Worm (Caenorhabditis elegans): ENCODE results near the gene K10D11.5.

K10D11.5 gene

ce11 chrIV:12991629-12992028, at the start of gene K10D11.5:
K10D11.5 (minus strand) TSS chrIV:12991843.
- no peak for TF ChIP-seq sem-4 (tag; optimal IDR thresholded peaks at IDR 0.05)
- peak; percentile 94 for TF ChIP-seq fos-1 (tag; optimal IDR thresholded peaks at IDR 0.05)

- no peak for TF ChIP-seq peb-1 (tag; optimal IDR thresholded peaks at IDR 0.05)
- TF ChIP-seq ztf-11 (tag; optimal IDR thresholded peaks at IDR 0.05), result no peak
- TF ChIP-seq alr-1 (tag; optimal IDR thresholded peaks at IDR 0.05), result no peak
- no peak for TF ChIP-seq lin-11 (tag; optimal IDR thresholded peaks at IDR 0.05)
- TF ChIP-seq lin-39 (tag; optimal IDR thresholded peaks at IDR 0.05), result no peak
- TF ChIP-seq nhr-21 (tag; optimal IDR thresholded peaks at IDR 0.05), result no peak
- no peak for TF ChIP-seq nhr-11 (tag; optimal IDR thresholded peaks at IDR 0.05)
- TF ChIP-seq R02D3.7 (tag; optimal IDR thresholded peaks at IDR 0.05), result no peak
- TF ChIP-seq nhr-12 (tag; optimal IDR thresholded peaks at IDR 0.05), result no peak
- TF ChIP-seq elt-1 (tag; optimal IDR thresholded peaks at IDR 0.05), result no peak
- TF ChIP-seq gmeb-1 (tag; optimal IDR thresholded peaks at IDR 0.05), result no peak
- TF ChIP-seq F13H6.1 (tag; optimal IDR thresholded peaks at IDR 0.05), result no peak
Observed at ce11 chrIV:13038888-13039287, 47.2 kb upstream of the K10D11.5 start, which contains the start of gene F49E11.2. F49E11.2 (minus strand) TSS chrIV:13038988.

ce11 chrIV:13036835-13037234, 45.2 kb upstream of the K10D11.5 start:
- TF ChIP-seq skn-1 (tag; optimal IDR thresholded peaks at IDR 0.05) (no peak), mbf-1 (tag; optimal IDR thresholded peaks at IDR 0.05) (no peak), blmp-1 (tag; optimal IDR thresholded peaks at IDR 0.05; ENCODE audit: insufficient read depth) (no peak), peb-1 (tag; optimal IDR thresholded peaks at IDR 0.05) (no peak), nhr-21 (tag; optimal IDR thresholded peaks at IDR 0.05) (no peak), nhr-11 (tag; optimal IDR thresholded peaks at IDR 0.05) (no peak), ceh-16 (tag; optimal IDR thresholded peaks at IDR 0.05) (no peak), nhr-129 (tag; optimal IDR thresholded peaks at IDR 0.05) (no peak), ZK546.5 (tag; optimal IDR thresholded peaks at IDR 0.05) (no peak), aly-2 (tag; optimal IDR thresholded peaks at IDR 0.05) (no peak), dmd-4 (tag; optimal IDR thresholded peaks at IDR 0.05) (no peak), C34F6.9 (tag; optimal IDR thresholded peaks at IDR 0.05) (no peak), ztf-1 (GFP tag; conservative IDR thresholded peaks at IDR 0.05) (no peak), R02D3.7 (tag; optimal IDR thresholded peaks at IDR 0.05) (no peak), fos-1 (tag; optimal IDR thresholded peaks at IDR 0.05) (no peak), lsy-2 (tag; optimal IDR thresholded peaks at IDR 0.05) (no peak), mdl-1 (tag; optimal IDR thresholded peaks at IDR 0.05) (no peak), sem-4 (tag; optimal IDR thresholded peaks at IDR 0.05) (no peak), ceh-82 (tag; optimal IDR thresholded peaks at IDR 0.05) (no peak), lin-39 (tag; optimal IDR thresholded peaks at IDR 0.05) (no peak)

ce11 chrIV:13035302-13035701, 43.7 kb upstream of the K10D11.5 start:
- no peak for TF ChIP-seq nhr-129 (tag; optimal IDR thresholded peaks at IDR 0.05)
- TF ChIP-seq nhr-25 (tag; optimal IDR thresholded peaks at IDR 0.05), result peak; percentile 18

ce11 chrIV:13033516-13033915, 41.9 kb upstream of the K10D11.5 start:
- TF ChIP-seq ama-1 (optimal IDR thresholded peaks at IDR 0.05), result no peak
- TF ChIP-seq elt-3 (tag; optimal IDR thresholded peaks at IDR 0.05), result no peak
- no peak for TF ChIP-seq peb-1 (tag; optimal IDR thresholded peaks at IDR 0.05)
- no peak for TF ChIP-seq F13H6.1 (tag; optimal IDR thresholded peaks at IDR 0.05)
- no peak for TF ChIP-seq C34F6.9 (tag; optimal IDR thresholded peaks at IDR 0.05)
- no peak for TF ChIP-seq crh-2 (tag; optimal IDR thresholded peaks at IDR 0.05)
- TF ChIP-seq zag-1 (tag; optimal IDR thresholded peaks at IDR 0.05), result no peak
- no peak for TF ChIP-seq nhr-10 (tag; optimal IDR thresholded peaks at IDR 0.05)
- no peak for TF ChIP-seq nhr-25 (tag; optimal IDR thresholded peaks at IDR 0.05)
- no peak for TF ChIP-seq ceh-82 (tag; optimal IDR thresholded peaks at IDR 0.05)
- TF ChIP-seq elt-1 (tag; optimal IDR thresholded peaks at IDR 0.05), result no peak

ce11 chrIV:13032153-13032552, 40.5 kb upstream of the K10D11.5 start:
- peak; percentile 19 for TF ChIP-seq nhr-129 (tag; optimal IDR thresholded peaks at IDR 0.05)
- no peak for TF ChIP-seq R02D3.7 (tag; optimal IDR thresholded peaks at IDR 0.05)
- no peak for TF ChIP-seq nhr-6 (tag; optimal IDR thresholded peaks at IDR 0.05)
